Fruit fly (Drosophila melanogaster) whole organism, prepupa: ENCODE data around the gene ppk31.

Experiments used
- CG10669 ChIP-seq: fragments of 200-800 bp; sonication (Bioruptor generic); optimal IDR thresholded peaks from 3 replicates; lab custom pipeline; 2018; ENCODE audit warnings: missing biosample characterization, mild to moderate bottlenecking, missing genetic modification characterization, moderate library complexity
- CG11902 ChIP-seq: fragments of 200-800 bp; sonication (Bioruptor generic); optimal IDR thresholded peaks from 3 replicates; lab custom pipeline; 2016; ENCODE audit warnings: missing biosample characterization, missing genetic modification characterization
- CG15336 ChIP-seq: fragments of 200-800 bp; sonication (Bioruptor generic); IDR thresholded peaks from 2 replicates; pipeline ENCODE4 v1.3.6; 2022; ENCODE audit warnings: missing biosample characterization, missing genetic modification characterization
- CG1621 ChIP-seq: fragments of 200-800 bp; sonication (Bioruptor generic); optimal IDR thresholded peaks from 3 replicates; lab custom pipeline; 2018; ENCODE audit warnings: missing biosample characterization, mild to moderate bottlenecking, missing genetic modification characterization
- CG16779 ChIP-seq: fragments of 200-800 bp; sonication (Bioruptor generic); optimal IDR thresholded peaks from 3 replicates; lab custom pipeline; 2017; ENCODE audit warnings: missing biosample characterization, mild to moderate bottlenecking, missing genetic modification characterization
- CG3032 ChIP-seq: fragments of 200-800 bp; optimal IDR thresholded peaks from 2 replicates; lab custom pipeline; 2019; ENCODE audit warnings: missing biosample characterization, mild to moderate bottlenecking, missing genetic modification characterization, moderate library complexity
- CG31627 ChIP-seq: fragments of 200-800 bp; sonication (Bioruptor generic); optimal IDR thresholded peaks from 3 replicates; lab custom pipeline; 2016; ENCODE audit warnings: missing biosample characterization, missing genetic modification characterization
- CG32006 ChIP-seq: fragments of 200-800 bp; sonication (Bioruptor generic); optimal IDR thresholded peaks from 3 replicates; lab custom pipeline; 2017; ENCODE audit warnings: missing biosample characterization, mild to moderate bottlenecking, missing genetic modification characterization
- CG34406 ChIP-seq: fragments of 200-800 bp; sonication (Bioruptor generic); optimal IDR thresholded peaks from 3 replicates; lab custom pipeline; 2016; ENCODE audit warnings: missing biosample characterization, missing genetic modification characterization
- CG3919 ChIP-seq: fragments of 200-800 bp; sonication (Bioruptor generic); optimal IDR thresholded peaks from 3 replicates; lab custom pipeline; 2016; ENCODE audit warnings: missing biosample characterization, missing genetic modification characterization
- CG4318 ChIP-seq: fragments of 200-800 bp; sonication (Bioruptor generic); optimal IDR thresholded peaks from 3 replicates; lab custom pipeline; 2017; ENCODE audit warnings: missing biosample characterization, mild to moderate bottlenecking, missing genetic modification characterization
- CG6163 ChIP-seq: fragments of 200-800 bp; sonication (Bioruptor generic); IDR thresholded peaks from 3 replicates; pipeline ENCODE4 v1.3.6; 2022; ENCODE audit warnings: missing biosample characterization, missing genetic modification characterization
- CG6276 ChIP-seq: fragments of 200-800 bp; sonication (Bioruptor generic); optimal IDR thresholded peaks from 2 replicates; lab custom pipeline; 2017; ENCODE audit warnings: missing biosample characterization, mild to moderate bottlenecking, missing genetic modification characterization
- CG6792 ChIP-seq: fragments of 200-800 bp; sonication (Bioruptor generic); optimal IDR thresholded peaks from 3 replicates; lab custom pipeline; 2016; ENCODE audit warnings: missing biosample characterization, missing genetic modification characterization
- CG6854 ChIP-seq: fragments of 200-800 bp; sonication (Bioruptor generic); optimal IDR thresholded peaks from 2 replicates; lab custom pipeline; 2017; ENCODE audit warnings: missing biosample characterization, mild to moderate bottlenecking, missing genetic modification characterization
- CG7368 ChIP-seq: fragments of 200-800 bp; sonication (Bioruptor generic); optimal IDR thresholded peaks from 3 replicates; lab custom pipeline; 2016; ENCODE audit warnings: missing biosample characterization, missing genetic modification characterization
- CG8119 ChIP-seq: fragments of 200-800 bp; sonication (Bioruptor generic); IDR thresholded peaks from 3 replicates; pipeline ENCODE4 v1.3.6; 2022; ENCODE audit warnings: missing biosample characterization, missing genetic modification characterization
- CG8632 ChIP-seq: fragments of 200-800 bp; sonication (Bioruptor generic); optimal IDR thresholded peaks from 3 replicates; lab custom pipeline; 2016; ENCODE audit warnings: missing biosample characterization, missing genetic modification characterization
- Eip75B ChIP-seq: fragments of 200-800 bp; sonication (Bioruptor generic); optimal IDR thresholded peaks from 3 replicates; lab custom pipeline; 2016; ENCODE audit warnings: missing biosample characterization, missing genetic modification characterization
- Eip78C ChIP-seq: fragments of 200-800 bp; sonication (Bioruptor generic); peaks from one replicate; lab custom pipeline; 2016; ENCODE audit warnings: missing biosample characterization, missing genetic modification characterization
- Eip93F ChIP-seq: fragments of 200-800 bp; sonication (Bioruptor generic); optimal IDR thresholded peaks from 2 replicates; lab custom pipeline; 2016; ENCODE audit warnings: missing biosample characterization, mild to moderate bottlenecking, missing genetic modification characterization
- Ets21C ChIP-seq: fragments of 200-800 bp; sonication (Bioruptor generic); optimal IDR thresholded peaks from 3 replicates; lab custom pipeline; 2016; ENCODE audit warnings: missing biosample characterization, missing genetic modification characterization
- Ets96B ChIP-seq: fragments of 200-800 bp; optimal IDR thresholded peaks from 2 replicates; lab custom pipeline; 2019; ENCODE audit warnings: missing biosample characterization, mild to moderate bottlenecking, missing genetic modification characterization, moderate library complexity
- Gug ChIP-seq: fragments of 200-800 bp; sonication (Bioruptor generic); IDR thresholded peaks from 2 replicates; pipeline ENCODE4 v1.3.6; 2022; ENCODE audit warnings: missing biosample characterization, missing genetic modification characterization
- Hr38 ChIP-seq: sonication (Bioruptor generic); optimal IDR thresholded peaks from 2 replicates; lab custom pipeline; 2016; ENCODE audit warnings: missing biosample characterization, missing genetic modification characterization
- Hr39 ChIP-seq: fragments of 200-800 bp; sonication (Bioruptor generic); optimal IDR thresholded peaks from 2 replicates; lab custom pipeline; 2016; ENCODE audit warnings: missing biosample characterization, missing genetic modification characterization
- Met ChIP-seq: fragments of 200-800 bp; sonication (Bioruptor generic); optimal IDR thresholded peaks from 3 replicates; lab custom pipeline; 2016; ENCODE audit warnings: missing biosample characterization, missing genetic modification characterization
- OdsH ChIP-seq: fragments of 200-800 bp; sonication (Bioruptor generic); optimal IDR thresholded peaks from 3 replicates; lab custom pipeline; 2016; ENCODE audit warnings: missing biosample characterization, missing genetic modification characterization
- Sox102F ChIP-seq: fragments of 200-800 bp; sonication (Bioruptor generic); optimal IDR thresholded peaks from 2 replicates; lab custom pipeline; 2016; ENCODE audit warnings: missing biosample characterization, mild to moderate bottlenecking, missing genetic modification characterization
- Sox14 ChIP-seq: fragments of 200-800 bp; sonication (Bioruptor generic); optimal IDR thresholded peaks from 3 replicates; lab custom pipeline; 2016; ENCODE audit warnings: missing biosample characterization, missing genetic modification characterization
- cyc ChIP-seq: fragments of 200-800 bp; sonication (Bioruptor generic); optimal IDR thresholded peaks from 3 replicates; lab custom pipeline; 2016; ENCODE audit warnings: missing biosample characterization, missing genetic modification characterization
- dac ChIP-seq: fragments of 200-800 bp; sonication (Bioruptor generic); optimal IDR thresholded peaks from 2 replicates; lab custom pipeline; 2017; ENCODE audit warnings: missing biosample characterization, mild to moderate bottlenecking, missing genetic modification characterization
- dsx ChIP-seq: fragments of 200-800 bp; optimal IDR thresholded peaks from 3 replicates; lab custom pipeline; 2019; ENCODE audit warnings: missing biosample characterization, mild to moderate bottlenecking, missing genetic modification characterization, moderate library complexity; ENCODE audit not compliant: poor library complexity, severe bottlenecking
- esn ChIP-seq: fragments of 200-800 bp; sonication (Bioruptor generic); optimal IDR thresholded peaks from 2 replicates; lab custom pipeline; 2016; ENCODE audit warnings: missing biosample characterization, mild to moderate bottlenecking, missing genetic modification characterization, moderate library complexity
- fd59A ChIP-seq: fragments of 200-800 bp; sonication (Bioruptor generic); optimal IDR thresholded peaks from 2 replicates; lab custom pipeline; 2017; ENCODE audit warnings: missing biosample characterization, mild to moderate bottlenecking, missing genetic modification characterization, missing genetic modification reagents
- fd85E ChIP-seq: fragments of 200-800 bp; sonication (Bioruptor generic); optimal IDR thresholded peaks from 3 replicates; lab custom pipeline; 2016; ENCODE audit warnings: missing biosample characterization, missing genetic modification characterization
- fkh ChIP-seq: fragments of 200-800 bp; sonication (Bioruptor generic); optimal IDR thresholded peaks from 3 replicates; lab custom pipeline; 2017; ENCODE audit warnings: missing biosample characterization, mild to moderate bottlenecking, missing genetic modification characterization, moderate library complexity
- net ChIP-seq: fragments of 200-800 bp; sonication (Bioruptor generic); optimal IDR thresholded peaks from 3 replicates; lab custom pipeline; 2016; ENCODE audit warnings: missing biosample characterization, missing genetic modification characterization
- pdm3 ChIP-seq: fragments of 200-800 bp; sonication (Bioruptor generic); optimal IDR thresholded peaks from 3 replicates; lab custom pipeline; 2016; ENCODE audit warnings: missing biosample characterization, missing genetic modification characterization
- salr ChIP-seq, 2 experiments: fragments of 200-800 bp; sonication (Bioruptor generic); optimal IDR thresholded peaks; 3 replicates each; lab custom pipeline; 2016 to 2018; ENCODE audit warnings: missing biosample characterization in 2 of 2, missing genetic modification characterization in 2 of 2, mild to moderate bottlenecking in 1 of 2
- spab ChIP-seq: fragments of 200-800 bp; sonication (Bioruptor generic); optimal IDR thresholded peaks from 2 replicates; lab custom pipeline; 2017; ENCODE audit warnings: missing biosample characterization, mild to moderate bottlenecking, missing genetic modification characterization, missing genetic modification reagents
- ss ChIP-seq, 2 experiments: fragments of 200-800 bp; sonication (Bioruptor generic); optimal IDR thresholded peaks; 2 replicates in 1 of 2; 3 replicates in 1 of 2; lab custom pipeline; 2017 to 2018; ENCODE audit warnings: mild to moderate bottlenecking in 2 of 2, missing biosample characterization in 2 of 2, missing genetic modification characterization in 2 of 2, moderate library complexity in 1 of 2
- topi ChIP-seq: fragments of 200-800 bp; sonication (Bioruptor generic); optimal IDR thresholded peaks from 3 replicates; lab custom pipeline; 2016; ENCODE audit warnings: missing biosample characterization, missing genetic modification characterization
- vri ChIP-seq: fragments of 200-800 bp; sonication (Bioruptor generic); optimal IDR thresholded peaks from 3 replicates; lab custom pipeline; 2016; ENCODE audit warnings: missing biosample characterization, mild to moderate bottlenecking, missing genetic modification characterization

Gene ppk31

DNA sequence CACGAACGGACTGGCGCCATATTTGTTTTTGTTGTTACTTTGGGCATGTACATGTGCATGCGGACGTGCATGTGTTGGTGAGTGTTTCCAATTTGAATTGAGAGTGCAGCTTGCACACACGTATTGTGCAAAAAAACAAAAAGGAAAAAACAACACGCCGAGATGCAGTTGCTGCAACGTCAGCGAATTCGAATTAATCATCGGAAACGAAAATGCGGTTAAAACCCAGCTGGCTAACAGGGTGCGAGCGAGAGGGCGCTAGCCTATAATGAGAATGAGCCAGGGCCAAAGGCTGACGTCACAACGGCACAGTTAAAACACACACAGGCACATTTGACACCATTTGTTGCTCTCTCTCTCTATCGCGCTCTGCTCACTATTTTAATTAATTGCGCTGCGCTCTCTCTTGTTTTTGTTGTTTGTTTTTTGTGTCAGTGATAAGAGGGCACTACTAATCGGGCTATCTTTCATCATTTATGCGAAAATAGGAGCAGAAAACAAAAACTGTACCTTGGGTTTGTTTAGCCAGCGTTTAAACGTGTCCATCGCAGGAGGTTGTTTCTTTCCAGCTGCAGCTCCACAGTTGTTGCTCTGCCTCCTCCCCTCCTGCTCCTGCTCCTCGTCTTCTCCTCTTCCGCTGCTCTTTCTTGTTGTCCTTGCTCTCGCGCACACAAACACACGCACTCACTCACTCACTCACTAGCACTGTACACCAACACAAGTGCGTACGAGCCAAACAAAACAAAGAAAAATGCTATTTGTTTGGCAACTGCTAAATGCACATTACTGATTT, 12.8 kb upstream of the ppk31 start:
- no peak for TF ChIP-seq CG3032 (tag; lab: Kevin White, UChicago)
- peak; percentile 57 for TF ChIP-seq Eip78C
- TF ChIP-seq CG31627, result no peak
- peak; percentile 33 for TF ChIP-seq vri (GFP tag; lab: Kevin White, UChicago)
- no peak for TF ChIP-seq Hr39 (GFP tag; lab: Kevin White, UChicago)
- TF ChIP-seq cyc (GFP tag; lab: Kevin White, UChicago), result no peak
- no peak for TF ChIP-seq Sox102F (GFP tag; lab: Kevin White, UChicago)
- no peak for TF ChIP-seq topi (GFP tag; lab: Kevin White, UChicago)
- TF ChIP-seq CG7368 (GFP tag; lab: Kevin White, UChicago), result no peak
- TF ChIP-seq Met (GFP tag; lab: Kevin White, UChicago), result no peak
- TF ChIP-seq CG6276, result peak; percentile 16
- TF ChIP-seq fkh (GFP tag; lab: Kevin White, UChicago), result no peak
- TF ChIP-seq Ets21C (GFP tag; lab: Kevin White, UChicago), result no peak
- TF ChIP-seq CG6854 (GFP tag; lab: Kevin White, UChicago), result no peak
- peak; percentile 37 for TF ChIP-seq CG16779
- no peak for TF ChIP-seq spab (GFP tag; lab: Kevin White, UChicago)
- TF ChIP-seq CG6163 (GFP tag; lab: Robert Waterston, UW), result no peak
- no peak for TF ChIP-seq net (GFP tag; lab: Kevin White, UChicago)
- no peak for TF ChIP-seq CG32006 (GFP tag; lab: Kevin White, UChicago)
- TF ChIP-seq CG8119, result no peak
- TF ChIP-seq CG8632 (GFP tag; lab: Kevin White, UChicago), result no peak
- no peak for TF ChIP-seq esn (GFP tag; lab: Kevin White, UChicago)
- no peak for TF ChIP-seq fd85E (GFP tag; lab: Kevin White, UChicago)

DNA sequence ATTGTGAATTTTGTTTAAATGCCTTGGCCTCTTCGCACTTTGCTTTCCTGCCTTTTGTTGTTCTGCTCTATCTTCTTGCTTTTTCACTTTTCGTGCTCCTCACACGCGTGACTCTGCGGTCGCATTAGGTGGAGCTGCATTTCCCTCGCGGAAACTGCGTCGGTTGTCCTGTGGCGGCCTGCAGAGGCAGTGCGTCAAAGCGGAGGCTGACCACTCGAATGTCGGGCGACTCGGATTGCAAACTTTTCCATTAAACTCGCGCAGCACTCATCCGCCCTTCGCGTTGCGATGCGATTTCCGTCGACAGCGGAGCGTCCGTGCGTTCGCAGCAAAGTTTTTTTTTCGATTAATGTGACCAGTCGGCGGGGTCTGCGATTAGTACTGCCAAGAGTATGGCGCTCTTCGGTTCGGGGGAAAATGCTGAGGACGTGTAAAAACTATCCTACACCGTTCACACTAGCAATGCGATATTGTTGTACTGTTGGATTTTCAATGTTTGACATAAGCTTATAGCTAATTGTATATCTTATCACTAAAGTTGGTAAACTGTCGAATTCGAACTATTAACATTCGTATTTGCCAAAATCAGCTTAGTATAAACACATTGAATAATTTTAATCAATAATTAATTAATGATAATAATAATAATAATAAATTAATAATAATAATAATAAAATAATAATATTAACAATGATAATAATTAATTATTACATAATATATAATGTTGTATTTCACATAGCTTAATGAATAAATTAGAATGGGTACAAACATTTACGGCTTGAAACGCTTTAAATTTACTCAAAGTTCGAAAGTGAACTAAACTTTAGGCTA, 12.0 kb upstream of the ppk31 start, which contains the start of gene CG6051:
Gene CG6051 (minus strand): TSS at position 385 of the 831 bp plus-strand sequence.
- TF ChIP-seq dac (no peak), fkh (GFP tag; lab: Kevin White, UChicago) (peak; percentile 52), CG34406 (GFP tag; lab: Kevin White, UChicago) (peak; percentile 16), CG3919 (GFP tag; lab: Kevin White, UChicago) (peak; percentile 54), Eip93F (GFP tag; lab: Kevin White, UChicago) (no peak), ss (GFP tag; optimal IDR thresholded peaks at IDR 0.05; lab: Kevin White, UChicago) (peak; percentile 41 to 46), Eip75B (GFP tag; lab: Kevin White, UChicago) (peak; percentile 28), fd85E (GFP tag; lab: Kevin White, UChicago) (no peak), esn (GFP tag; lab: Kevin White, UChicago) (peak; percentile 24), Sox102F (GFP tag; lab: Kevin White, UChicago) (no peak), CG3032 (tag; lab: Kevin White, UChicago) (peak; percentile 37), net (GFP tag; lab: Kevin White, UChicago) (peak; percentile 16), CG10669 (GFP tag; lab: Kevin White, UChicago) (no peak), CG6854 (GFP tag; lab: Kevin White, UChicago) (peak; percentile 66), Ets21C (GFP tag; lab: Kevin White, UChicago) (peak; percentile 36), salr (GFP tag; optimal IDR thresholded peaks at IDR 0.05; lab: Kevin White, UChicago) (peak; percentile 7), CG31627 (peak; percentile 61), OdsH (peak; percentile 38), Hr38 (no peak), CG11902 (GFP tag; lab: Kevin White, UChicago) (no peak), Gug (GFP tag; lab: Robert Waterston, UW) (no peak), fd59A (no peak), topi (GFP tag; lab: Kevin White, UChicago) (peak; percentile 35), CG15336 (no peak), dsx (GFP tag; lab: Kevin White, UChicago) (peak; percentile 7), CG6276 (peak; percentile 55), CG4318 (GFP tag; lab: Kevin White, UChicago) (peak; percentile 2), Ets96B (tag; lab: Kevin White, UChicago) (no peak), CG7368 (GFP tag; lab: Kevin White, UChicago) (no peak), pdm3 (peak; percentile 29), CG6792 (GFP tag; lab: Kevin White, UChicago) (peak; percentile 28), CG8119 (no peak), Eip78C (peak; percentile 44), Sox14 (GFP tag; lab: Kevin White, UChicago) (peak; percentile 34), CG1621 (no peak), CG6163 (GFP tag; lab: Robert Waterston, UW) (no peak), CG8632 (GFP tag; lab: Kevin White, UChicago) (no peak)
